Fruit fly (Drosophila melanogaster): Measurements from ENCODE around the gene CG14662.
A peak's percentile ranks its signal among the peaks of the same experiment; 100 is the strongest.

The CG14662 gene

DNA sequence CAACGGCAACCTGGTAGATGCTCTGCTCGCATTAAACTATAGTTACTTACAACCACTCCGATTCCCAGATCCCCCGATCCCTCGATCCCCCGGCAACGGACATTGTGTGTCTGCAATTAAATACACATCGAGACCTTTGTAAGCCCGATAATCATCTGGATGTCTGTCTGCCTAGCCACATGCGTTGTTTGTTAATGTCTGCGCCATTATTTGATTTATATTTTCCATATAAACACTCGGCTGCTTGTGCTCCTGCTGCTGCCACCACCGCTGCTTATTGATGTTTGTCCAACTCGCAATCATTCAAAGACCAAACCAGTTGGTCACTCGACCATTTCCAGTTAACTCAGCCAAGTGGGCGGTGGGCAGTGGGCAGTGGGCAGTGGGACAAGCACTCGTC, 32.2 kb upstream of the CG14662 start (continued):
- TF ChIP-seq Atf6 (GFP tag; IDR thresholded peaks at IDR 0.05) (no peak), CG17361 (GFP tag; IDR thresholded peaks at IDR 0.05) (no peak), CG12155 (GFP tag; optimal IDR thresholded peaks at IDR 0.05) (no peak), ase (GFP tag; IDR thresholded peaks at IDR 0.05) (no peak), Sry-β (GFP tag; optimal IDR thresholded peaks at IDR 0.05) (no peak), Hr39 (optimal IDR thresholded peaks at IDR 0.05) (no peak), Lim3 (GFP tag; IDR thresholded peaks at IDR 0.05) (no peak), lmd (GFP tag; IDR thresholded peaks at IDR 0.05) (no peak), CG7963 (GFP tag; IDR thresholded peaks at IDR 0.05; ENCODE audit: partially characterized antibody) (no peak), CG13775 (GFP tag; optimal IDR thresholded peaks at IDR 0.05) (no peak), CG10462 (GFP tag; optimal IDR thresholded peaks at IDR 0.05) (no peak), stc (GFP tag; IDR thresholded peaks at IDR 0.05) (no peak; the same call in 1 of the 2 replicates), CG14050 (GFP tag; IDR thresholded peaks at IDR 0.05) (no peak), CG15269 (tag; optimal IDR thresholded peaks at IDR 0.05) (peak; percentile 10), gsb (GFP tag; IDR thresholded peaks at IDR 0.05) (no peak), toy (GFP tag; IDR thresholded peaks at IDR 0.05) (no peak), Ets65A (GFP tag) (no peak), ato (GFP tag; IDR thresholded peaks at IDR 0.05; ENCODE audit: partially characterized antibody) (no peak), CG4424 (GFP tag; optimal IDR thresholded peaks at IDR 0.05) (no peak), ATbp (GFP tag; optimal IDR thresholded peaks at IDR 0.05) (peak; percentile 30), cad (GFP tag; optimal IDR thresholded peaks at IDR 0.05) (no peak), CoRest (tag; optimal IDR thresholded peaks at IDR 0.05) (peak; percentile 11), crc (GFP tag; optimal IDR thresholded peaks at IDR 0.05) (no peak), Side (GFP tag; optimal IDR thresholded peaks at IDR 0.05) (no peak), slou (GFP tag; optimal IDR thresholded peaks at IDR 0.05) (no peak), Elba2 (GFP tag; optimal IDR thresholded peaks at IDR 0.05) (no peak), CG16813 (GFP tag; IDR thresholded peaks at IDR 0.05; ENCODE audit: partially characterized antibody) (no peak), CG7271 (tag; optimal IDR thresholded peaks at IDR 0.05) (no peak), shn (GFP tag; optimal IDR thresholded peaks at IDR 0.05) (no peak), Atf-2 (GFP tag; optimal IDR thresholded peaks at IDR 0.05) (no peak), pita (GFP tag; optimal IDR thresholded peaks at IDR 0.05) (no peak), ap (GFP tag; IDR thresholded peaks at IDR 0.05) (no peak), CG8765 (GFP tag; IDR thresholded peaks at IDR 0.05) (no peak), CG4360 (GFP tag; IDR thresholded peaks at IDR 0.05) (no peak), CG1832 (GFP tag; optimal IDR thresholded peaks at IDR 0.05) (no peak), gfzf (GFP tag; optimal IDR thresholded peaks at IDR 0.05) (no peak), CG9727 (GFP tag; optimal IDR thresholded peaks at IDR 0.05) (peak; percentile 42), nom (GFP tag; optimal IDR thresholded peaks at IDR 0.05) (no peak), sim (GFP tag; IDR thresholded peaks at IDR 0.05) (no peak), CG33557 (GFP tag; optimal IDR thresholded peaks at IDR 0.05) (peak; percentile 15), ssp (GFP tag; IDR thresholded peaks at IDR 0.05) (no peak), CG4282 (GFP tag; optimal IDR thresholded peaks at IDR 0.05) (no peak), Sin3A (optimal IDR thresholded peaks at IDR 0.05) (no peak), CG3065 (GFP tag; optimal IDR thresholded peaks at IDR 0.05) (no peak), maf-S (GFP tag; optimal IDR thresholded peaks at IDR 0.05) (no peak), NC2α (GFP tag; optimal IDR thresholded peaks at IDR 0.05) (peak; percentile 33), NK7.1 (GFP tag; optimal IDR thresholded peaks at IDR 0.05) (no peak), her (GFP tag; optimal IDR thresholded peaks at IDR 0.05) (no peak), HHEX (GFP tag; optimal IDR thresholded peaks at IDR 0.05) (peak; percentile 26), HLH54F (GFP tag; optimal IDR thresholded peaks at IDR 0.05) (no peak), chm (GFP tag; IDR thresholded peaks at IDR 0.05) (0 out of 2 replicates have a peak, but pooled peaks have one; percentile 45), CG2202 (tag; optimal IDR thresholded peaks at IDR 0.05) (peak; percentile 42), repo (GFP tag; optimal IDR thresholded peaks at IDR 0.05) (no peak), E2f1 (GFP tag; IDR thresholded peaks at IDR 0.05) (no peak)
